Worm (Caenorhabditis elegans) whole organism, mixed stage, embryonic: ENCODE results near the gene ZK262.2.

Source experiments
- M03D4.4 ChIP-seq: sonication (generic microtip); optimal IDR thresholded peaks from 2 replicates; lab custom pipeline; 2017; ENCODE audit warnings: mild to moderate bottlenecking, missing genetic modification characterization, missing compliant biosample characterization
- blmp-1 ChIP-seq: fragments of 150-350 bp; optimal IDR thresholded peaks from 2 replicates; lab custom pipeline; 2014; ENCODE audit warnings: missing biosample characterization, missing genetic modification characterization
- ceh-43 ChIP-seq: fragments of 200-800 bp; sonication (Bioruptor generic); optimal IDR thresholded peaks from 2 replicates; lab custom pipeline; 2018; ENCODE audit warnings: mild to moderate bottlenecking, missing genetic modification characterization, moderate library complexity, missing compliant biosample characterization
- ceh-83 ChIP-seq: fragments of 200-800 bp; sonication (Bioruptor generic); optimal IDR thresholded peaks from 2 replicates; lab custom pipeline; 2018; ENCODE audit warnings: mild to moderate bottlenecking, missing genetic modification characterization, missing compliant biosample characterization
- ces-1 ChIP-seq: fragments of 150-350 bp; optimal IDR thresholded peaks from 2 replicates; lab custom pipeline; 2014; ENCODE audit warnings: missing biosample characterization, missing genetic modification reagents, missing genetic modification characterization
- cnd-1 ChIP-seq: fragments of 200-800 bp; sonication (Bioruptor generic); optimal IDR thresholded peaks from 2 replicates; lab custom pipeline; 2018; ENCODE audit warnings: mild to moderate bottlenecking, missing genetic modification characterization, missing compliant biosample characterization
- drap-1 ChIP-seq: fragments of 200-800 bp; sonication (Bioruptor generic); optimal IDR thresholded peaks from 3 replicates; lab custom pipeline; 2018; ENCODE audit warnings: mild to moderate bottlenecking, missing genetic modification characterization, missing compliant biosample characterization
- elt-1 ChIP-seq: sonication (generic microtip); optimal IDR thresholded peaks from 2 replicates; lab custom pipeline; 2017; ENCODE audit warnings: missing genetic modification characterization, mild to moderate bottlenecking, missing compliant biosample characterization, antibody characterized with exemption, moderate library complexity, borderline replicate concordance; ENCODE audit not compliant: insufficient read depth
- elt-3 ChIP-seq: fragments of 150-350 bp; optimal IDR thresholded peaks from 2 replicates; lab custom pipeline; 2014; ENCODE audit warnings: missing biosample characterization, missing genetic modification characterization
- flh-1 ChIP-seq: fragments of 200-800 bp; sonication (Bioruptor generic); optimal IDR thresholded peaks from 2 replicates; lab custom pipeline; 2018; ENCODE audit warnings: mild to moderate bottlenecking, missing genetic modification characterization, moderate library complexity, missing compliant biosample characterization
- ham-2 ChIP-seq: fragments of 200-800 bp; sonication (Bioruptor generic); optimal IDR thresholded peaks from 2 replicates; lab custom pipeline; 2018; ENCODE audit warnings: mild to moderate bottlenecking, missing genetic modification characterization, missing compliant biosample characterization
- hlh-1 ChIP-seq: fragments of 150-350 bp; optimal IDR thresholded peaks from 2 replicates; lab custom pipeline; 2014; ENCODE audit warnings: missing biosample characterization, missing genetic modification reagents, missing genetic modification characterization
- lin-13 ChIP-seq: fragments of 150-350 bp; optimal IDR thresholded peaks from 2 replicates; lab custom pipeline; 2014; ENCODE audit warnings: missing biosample characterization, missing genetic modification characterization
- lin-32 ChIP-seq: fragments of 200-800 bp; sonication (Bioruptor generic); optimal IDR thresholded peaks from 2 replicates; lab custom pipeline; 2018; ENCODE audit warnings: mild to moderate bottlenecking, missing genetic modification characterization, missing compliant biosample characterization
- lsy-2 ChIP-seq: fragments of 150-350 bp; optimal IDR thresholded peaks from 2 replicates; lab custom pipeline; 2014; ENCODE audit warnings: missing biosample characterization, missing genetic modification characterization
- mab-5 ChIP-seq: fragments of 150-350 bp; optimal IDR thresholded peaks from 2 replicates; lab custom pipeline; 2014; ENCODE audit warnings: missing biosample characterization, missing genetic modification characterization
- mep-1 ChIP-seq: fragments of 150-350 bp; optimal IDR thresholded peaks from 2 replicates; lab custom pipeline; 2017; ENCODE audit warnings: missing biosample characterization, missing genetic modification reagents, missing genetic modification characterization, inconsistent platforms
- mls-2 ChIP-seq: sonication (generic microtip); optimal IDR thresholded peaks from 2 replicates; lab custom pipeline; 2016; ENCODE audit warnings: mild to moderate bottlenecking, missing genetic modification characterization, moderate library complexity, missing compliant biosample characterization
- nhr-12 ChIP-seq: fragments of 150-350 bp; optimal IDR thresholded peaks from 2 replicates; lab custom pipeline; 2014; ENCODE audit warnings: missing biosample characterization, missing genetic modification characterization
- nhr-237 ChIP-seq: fragments of 150-350 bp; optimal IDR thresholded peaks from 2 replicates; lab custom pipeline; 2014; ENCODE audit warnings: missing biosample characterization, missing genetic modification characterization
- nhr-28 ChIP-seq: fragments of 150-350 bp; optimal IDR thresholded peaks from 2 replicates; lab custom pipeline; 2014; ENCODE audit warnings: missing biosample characterization, missing genetic modification characterization
- nhr-76 ChIP-seq: sonication (generic microtip); optimal IDR thresholded peaks from 2 replicates; lab custom pipeline; 2017; ENCODE audit warnings: missing biosample characterization, missing genetic modification characterization
- pha-4 ChIP-seq: fragments of 150-350 bp; optimal IDR thresholded peaks from 2 replicates; lab custom pipeline; 2018; ENCODE audit warnings: missing biosample characterization, missing genetic modification reagents, missing genetic modification characterization
- sem-2 ChIP-seq: fragments of 200-800 bp; sonication (Bioruptor generic); optimal IDR thresholded peaks from 2 replicates; lab custom pipeline; 2018; ENCODE audit warnings: mild to moderate bottlenecking, missing genetic modification characterization, missing compliant biosample characterization
- snpc-4 ChIP-seq: fragments of 150-350 bp; optimal IDR thresholded peaks from 2 replicates; lab custom pipeline; 2014; ENCODE audit warnings: missing biosample characterization, missing genetic modification characterization
- sptf-1 ChIP-seq: sonication (generic microtip); optimal IDR thresholded peaks from 2 replicates; lab custom pipeline; 2017; ENCODE audit warnings: mild to moderate bottlenecking, missing genetic modification characterization, moderate library complexity, missing compliant biosample characterization
- tbx-8 ChIP-seq: fragments of 200-800 bp; sonication (Bioruptor generic); optimal IDR thresholded peaks from 2 replicates; lab custom pipeline; 2018; ENCODE audit warnings: mild to moderate bottlenecking, missing genetic modification characterization, moderate library complexity, missing compliant biosample characterization
- unc-120 ChIP-seq: sonication (generic microtip); optimal IDR thresholded peaks from 2 replicates; lab custom pipeline; 2017; ENCODE audit warnings: missing genetic modification characterization, missing compliant biosample characterization; ENCODE audit not compliant: poor library complexity, severe bottlenecking
- unc-39 ChIP-seq: fragments of 150-350 bp; optimal IDR thresholded peaks from 2 replicates; lab custom pipeline; 2014; ENCODE audit warnings: missing biosample characterization, missing genetic modification characterization
- unc-62 ChIP-seq: fragments of 150-350 bp; optimal IDR thresholded peaks from 2 replicates; lab custom pipeline; 2014; ENCODE audit warnings: missing biosample characterization, missing genetic modification reagents, missing genetic modification characterization
- zip-8 ChIP-seq: fragments of 150-350 bp; optimal IDR thresholded peaks from 2 replicates; lab custom pipeline; 2014; ENCODE audit warnings: missing biosample characterization, missing genetic modification characterization

The ZK262.2 gene

ce11 chrV:18424471-18424870 lies 11.7 kb upstream of the ZK262.2 start, which contains the start of gene ZK262.4:
Gene ZK262.4 (minus strand): TSS chrV:18424571.
- TF ChIP-seq elt-1 (tag; lab: Kevin White, UChicago), result no peak
- TF ChIP-seq hlh-1 (tag; lab: Kevin White, UChicago), result no peak
- TF ChIP-seq cnd-1 (tag; lab: Kevin White, UChicago), result no peak
- TF ChIP-seq sptf-1 (tag; lab: Kevin White, UChicago), result no peak
- TF ChIP-seq nhr-12 (tag; lab: Kevin White, UChicago), result no peak
- TF ChIP-seq blmp-1 (tag; lab: Kevin White, UChicago), result no peak
- no peak for TF ChIP-seq snpc-4
- TF ChIP-seq ham-2 (GFP tag; lab: Kevin White, UChicago), result no peak
- no peak for TF ChIP-seq drap-1 (GFP tag; lab: Kevin White, UChicago)
- no peak for TF ChIP-seq tbx-8 (GFP tag; lab: Kevin White, UChicago)
- no peak for TF ChIP-seq flh-1 (GFP tag; lab: Kevin White, UChicago)
- TF ChIP-seq unc-120 (tag; lab: Kevin White, UChicago), result no peak
- TF ChIP-seq unc-39 (tag; lab: Kevin White, UChicago), result no peak
- TF ChIP-seq ceh-43 (GFP tag; lab: Kevin White, UChicago), result no peak
- TF ChIP-seq nhr-237, result no peak

- no peak for TF ChIP-seq hlh-1 (tag; lab: Kevin White, UChicago)
These were observed 8.0 kb upstream of the ZK262.2 start, which contains the start of gene srj-26 for ce11 chrV:18420797-18421196. Gene srj-26 (plus strand): TSS chrV:18421097.

ce11 chrV:18414051-18414450 lies 1.3 kb upstream of the ZK262.2 start, which contains the start of gene txt-8:
Gene txt-8 (plus strand): TSS chrV:18414351.
- no peak for TF ChIP-seq unc-62
- TF ChIP-seq pha-4, result no peak
- no peak for TF ChIP-seq M03D4.4 (tag; lab: Kevin White, UChicago)
- TF ChIP-seq blmp-1 (tag; lab: Kevin White, UChicago), result no peak
- no peak for TF ChIP-seq nhr-12 (tag; lab: Kevin White, UChicago)
- TF ChIP-seq ces-1 (GFP tag; lab: Kevin White, UChicago), result no peak
- no peak for TF ChIP-seq mls-2 (tag; lab: Kevin White, UChicago)
- no peak for TF ChIP-seq mep-1 (tag; lab: Kevin White, UChicago)
- TF ChIP-seq ceh-83, result no peak
- no peak for TF ChIP-seq ham-2 (GFP tag; lab: Kevin White, UChicago)
- TF ChIP-seq lin-13 (tag; lab: Kevin White, UChicago), result no peak
- no peak for TF ChIP-seq cnd-1 (tag; lab: Kevin White, UChicago)
- no peak for TF ChIP-seq sem-2 (GFP tag; lab: Kevin White, UChicago)
- no peak for TF ChIP-seq lsy-2 (tag; lab: Kevin White, UChicago)
- no peak for TF ChIP-seq nhr-237
- TF ChIP-seq hlh-1 (tag; lab: Kevin White, UChicago), result no peak

- no peak for TF ChIP-seq blmp-1 (tag; lab: Kevin White, UChicago)
- no peak for TF ChIP-seq lin-32 (GFP tag; lab: Kevin White, UChicago)
- no peak for TF ChIP-seq nhr-76
- no peak for TF ChIP-seq nhr-12 (tag; lab: Kevin White, UChicago)
- TF ChIP-seq nhr-28, result no peak
- no peak for TF ChIP-seq ham-2 (GFP tag; lab: Kevin White, UChicago)
- no peak for TF ChIP-seq zip-8 (tag; lab: Kevin White, UChicago)
- no peak for TF ChIP-seq ceh-43 (GFP tag; lab: Kevin White, UChicago)
- no peak for TF ChIP-seq tbx-8 (GFP tag; lab: Kevin White, UChicago)
- TF ChIP-seq unc-120 (tag; lab: Kevin White, UChicago), result no peak
These were observed 436 bp downstream of the ZK262.2 start for ce11 chrV:18412351-18412750.

- no peak for TF ChIP-seq lin-13 (tag; lab: Kevin White, UChicago)
- no peak for TF ChIP-seq hlh-1 (tag; lab: Kevin White, UChicago)
- TF ChIP-seq nhr-28, result no peak
- TF ChIP-seq elt-3 (tag; lab: Kevin White, UChicago), result no peak
- no peak for TF ChIP-seq mls-2 (tag; lab: Kevin White, UChicago)
- no peak for TF ChIP-seq M03D4.4 (tag; lab: Kevin White, UChicago)
- TF ChIP-seq mab-5 (tag; lab: Kevin White, UChicago), result no peak
- no peak for TF ChIP-seq ces-1 (GFP tag; lab: Kevin White, UChicago)
- TF ChIP-seq unc-39 (tag; lab: Kevin White, UChicago), result no peak
- no peak for TF ChIP-seq tbx-8 (GFP tag; lab: Kevin White, UChicago)
These were observed 2.6 kb downstream of the ZK262.2 start, which contains the start of gene srh-207 for ce11 chrV:18410142-18410541. Gene srh-207 (minus strand): TSS chrV:18410242.
